Worm (Caenorhabditis elegans): ENCODE measurements around the gene W07E11.1.

DNA sequence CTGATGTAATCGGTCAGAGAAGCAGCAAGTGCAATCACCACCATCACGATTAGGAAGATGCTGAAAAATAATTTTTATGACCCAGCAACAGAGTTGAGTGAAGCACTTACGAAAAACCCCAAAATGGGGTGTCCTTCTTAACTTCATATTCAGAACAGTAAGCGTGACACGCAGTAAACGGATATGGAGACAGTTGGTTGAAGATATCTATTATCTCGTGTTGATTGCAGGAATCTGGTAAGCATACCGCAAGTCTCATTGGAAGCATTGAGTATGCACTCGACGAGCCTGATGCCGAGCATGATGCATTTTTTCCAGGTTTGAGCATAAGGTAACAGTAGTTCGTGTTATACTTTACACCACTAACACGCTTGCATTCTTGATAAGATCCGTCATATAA, 56.8 kb downstream of the W07E11.1 start:
- TF ChIP-seq lsy-2 (tag; optimal IDR thresholded peaks at IDR 0.05): no peak
- TF ChIP-seq cnd-1 (tag; optimal IDR thresholded peaks at IDR 0.05): no peak
- no peak for TF ChIP-seq sptf-1 (tag; optimal IDR thresholded peaks at IDR 0.05)
- TF ChIP-seq nhr-12 (tag; optimal IDR thresholded peaks at IDR 0.05): no peak
- no peak for TF ChIP-seq ham-2 (GFP tag; optimal IDR thresholded peaks at IDR 0.05)
- TF ChIP-seq snpc-4 (tag; optimal IDR thresholded peaks at IDR 0.05): no peak
- no peak for TF ChIP-seq nhr-76 (tag; optimal IDR thresholded peaks at IDR 0.05)
- TF ChIP-seq bed-3 (GFP tag; optimal IDR thresholded peaks at IDR 0.05): no peak
- no peak for TF ChIP-seq unc-62 (GFP tag; optimal IDR thresholded peaks at IDR 0.05)
- TF ChIP-seq elt-3 (tag; optimal IDR thresholded peaks at IDR 0.05): no peak
- no peak for TF ChIP-seq mls-2 (tag; optimal IDR thresholded peaks at IDR 0.05)
- no peak for TF ChIP-seq mab-5 (tag; optimal IDR thresholded peaks at IDR 0.05)
- no peak for TF ChIP-seq blmp-1 (tag; optimal IDR thresholded peaks at IDR 0.05)
- no peak for TF ChIP-seq unc-39 (tag; optimal IDR thresholded peaks at IDR 0.05)
